Fruit fly (Drosophila melanogaster): ENCODE data around the gene app.

app gene

dm6 chr3L:12205848-12206247 is 60.8 kb downstream of the app start, which contains the start of gene Tsen54:
Gene Tsen54, minus strand, starts transcription at chr3L:12206022.
- no peak for TF ChIP-seq D1 (tag; optimal IDR thresholded peaks at IDR 0.05)
- TF ChIP-seq CG13204 (GFP tag; optimal IDR thresholded peaks at IDR 0.05): no peak
- no peak for TF ChIP-seq CG4496 (GFP tag; IDR thresholded peaks at IDR 0.05)
- TF ChIP-seq Ets98B (GFP tag; IDR thresholded peaks at IDR 0.05): no peak
- TF ChIP-seq fd96Ca (GFP tag; IDR thresholded peaks at IDR 0.05): no peak
- no peak for TF ChIP-seq gl (tag; optimal IDR thresholded peaks at IDR 0.05)
- no peak for TF ChIP-seq CG8159 (tag; optimal IDR thresholded peaks at IDR 0.05)
- no peak for TF ChIP-seq CG14655 (GFP tag; optimal IDR thresholded peaks at IDR 0.05)
- no peak for TF ChIP-seq EcR (GFP tag; optimal IDR thresholded peaks at IDR 0.05)
- no peak for TF ChIP-seq CG10348 (GFP tag; IDR thresholded peaks at IDR 0.05)
- TF ChIP-seq Pif1A (GFP tag; optimal IDR thresholded peaks at IDR 0.05): no peak
- TF ChIP-seq Pif1B (GFP tag; optimal IDR thresholded peaks at IDR 0.05): no peak
- no peak for TF ChIP-seq Snoo (tag; optimal IDR thresholded peaks at IDR 0.05)
- TF ChIP-seq CG8301 (tag; optimal IDR thresholded peaks at IDR 0.05): no peak
- no peak for TF ChIP-seq CG34367 (tag; optimal IDR thresholded peaks at IDR 0.05)
- TF ChIP-seq CG15710 (tag; optimal IDR thresholded peaks at IDR 0.05): no peak

dm6 chr3L:12203736-12204135 is 62.9 kb downstream of the app start, which contains the start of gene Ak1:
Gene Ak1, minus strand, starts transcription at chr3L:12204082.
- no peak for TF ChIP-seq Pif1B (GFP tag; optimal IDR thresholded peaks at IDR 0.05)

- TF ChIP-seq CG32121 (GFP tag; IDR thresholded peaks at IDR 0.05) (no peak), CG13204 (GFP tag; optimal IDR thresholded peaks at IDR 0.05) (no peak), CG4496 (GFP tag; IDR thresholded peaks at IDR 0.05) (no peak), CG12605 (GFP tag; IDR thresholded peaks at IDR 0.05) (no peak), fd96Ca (GFP tag; IDR thresholded peaks at IDR 0.05) (no peak), CG34367 (tag; optimal IDR thresholded peaks at IDR 0.05) (no peak), CG14655 (GFP tag; optimal IDR thresholded peaks at IDR 0.05) (no peak), CG8159 (tag; optimal IDR thresholded peaks at IDR 0.05) (no peak), EcR (GFP tag; optimal IDR thresholded peaks at IDR 0.05) (no peak)
These were observed 63.7 kb downstream of the app start for dm6 chr3L:12202980-12203379.

- no peak for TF ChIP-seq Pif1A (GFP tag; optimal IDR thresholded peaks at IDR 0.05)
These were observed 69.2 kb downstream of the app start, which contains the start of gene CG11529 for dm6 chr3L:12197491-12197890. Gene CG11529, plus strand, starts transcription at chr3L:12197791.

- no peak for TF ChIP-seq CG32121 (GFP tag; IDR thresholded peaks at IDR 0.05)
- TF ChIP-seq CG12605 (GFP tag; IDR thresholded peaks at IDR 0.05): no peak
- no peak for TF ChIP-seq CG13204 (GFP tag; optimal IDR thresholded peaks at IDR 0.05)
- TF ChIP-seq CG9948 (tag; optimal IDR thresholded peaks at IDR 0.05): no peak
- no peak for TF ChIP-seq D1 (tag; optimal IDR thresholded peaks at IDR 0.05)
- TF ChIP-seq gl (tag; optimal IDR thresholded peaks at IDR 0.05): no peak
These were observed 73.2 kb downstream of the app start, which contains the start of gene thoc6 for dm6 chr3L:12193485-12193884. Gene thoc6, minus strand, starts transcription at chr3L:12193688.

dm6 chr3L:12190433-12190832 is 76.2 kb downstream of the app start, which contains the start of gene Est-P:
Gene Est-P, plus strand, starts transcription at chr3L:12190733.
- TF ChIP-seq CG10348 (GFP tag; IDR thresholded peaks at IDR 0.05) (no peak), D1 (tag; optimal IDR thresholded peaks at IDR 0.05) (no peak), Pif1A (GFP tag; optimal IDR thresholded peaks at IDR 0.05) (no peak), CG34367 (tag; optimal IDR thresholded peaks at IDR 0.05) (no peak), Pif1B (GFP tag; optimal IDR thresholded peaks at IDR 0.05) (no peak), CG15710 (tag; optimal IDR thresholded peaks at IDR 0.05) (no peak), CG4496 (GFP tag; IDR thresholded peaks at IDR 0.05) (no peak), EcR (GFP tag; optimal IDR thresholded peaks at IDR 0.05) (no peak)

dm6 chr3L:12188518-12188917 is 78.1 kb downstream of the app start, which contains the start of gene Est-6:
Gene Est-6, plus strand, starts transcription at chr3L:12188818.
- TF ChIP-seq Snoo (tag; optimal IDR thresholded peaks at IDR 0.05): no peak
- TF ChIP-seq Pif1B (GFP tag; optimal IDR thresholded peaks at IDR 0.05): no peak
- TF ChIP-seq CG15710 (tag; optimal IDR thresholded peaks at IDR 0.05): no peak
- no peak for TF ChIP-seq EcR (GFP tag; optimal IDR thresholded peaks at IDR 0.05)
- no peak for TF ChIP-seq CG17806 (tag; optimal IDR thresholded peaks at IDR 0.05)
- TF ChIP-seq Ets98B (GFP tag; IDR thresholded peaks at IDR 0.05): no peak
- no peak for TF ChIP-seq CG13204 (GFP tag; optimal IDR thresholded peaks at IDR 0.05)
- no peak for TF ChIP-seq CG12605 (GFP tag; IDR thresholded peaks at IDR 0.05)
- no peak for TF ChIP-seq CG4496 (GFP tag; IDR thresholded peaks at IDR 0.05)
- no peak for TF ChIP-seq CG10348 (GFP tag; IDR thresholded peaks at IDR 0.05)
- no peak for TF ChIP-seq gl (tag; optimal IDR thresholded peaks at IDR 0.05)
- TF ChIP-seq CG14655 (GFP tag; optimal IDR thresholded peaks at IDR 0.05): no peak
- no peak for TF ChIP-seq fd96Ca (GFP tag; IDR thresholded peaks at IDR 0.05)
- TF ChIP-seq rn (GFP tag; IDR thresholded peaks at IDR 0.05): no peak
- TF ChIP-seq CG8159 (tag; optimal IDR thresholded peaks at IDR 0.05): no peak
- TF ChIP-seq CG9948 (tag; optimal IDR thresholded peaks at IDR 0.05): no peak
- TF ChIP-seq Pif1A (GFP tag; optimal IDR thresholded peaks at IDR 0.05): no peak
- TF ChIP-seq CG32121 (GFP tag; IDR thresholded peaks at IDR 0.05): no peak
- no peak for TF ChIP-seq D1 (tag; optimal IDR thresholded peaks at IDR 0.05)
- no peak for TF ChIP-seq CG8301 (tag; optimal IDR thresholded peaks at IDR 0.05)
